Worm (Caenorhabditis elegans) whole organism, young adult: ENCODE measurements around the gene sra-35.
A peak's percentile ranks its signal among the peaks of the same experiment; 100 is the strongest.

Source experiments
- B0336.3 ChIP-seq: fragments of 200-800 bp; sonication (Bioruptor generic); IDR thresholded peaks from 2 replicates; pipeline ENCODE4 v1.3.6; 2022; ENCODE audit warnings: missing genetic modification characterization, missing compliant biosample characterization
- D2030.7 ChIP-seq: fragments of 200-800 bp; sonication (Bioruptor generic); IDR thresholded peaks from 2 replicates; pipeline ENCODE4 v1.3.6; 2022; ENCODE audit warnings: missing genetic modification reagents, missing genetic modification characterization, missing compliant biosample characterization
- F37B4.10 ChIP-seq: fragments of 200-800 bp; sonication (Bioruptor generic); IDR thresholded peaks from 2 replicates; pipeline ENCODE4 v1.3.6; 2022; ENCODE audit warnings: missing genetic modification characterization, missing compliant biosample characterization
- F39B2.1 ChIP-seq: fragments of 200-800 bp; sonication (Bioruptor generic); IDR thresholded peaks from 2 replicates; pipeline ENCODE4 v1.3.6; 2022; ENCODE audit warnings: missing genetic modification reagents, missing genetic modification characterization, missing compliant biosample characterization
- K12H6.12 ChIP-seq: fragments of 200-800 bp; sonication (Bioruptor generic); optimal IDR thresholded peaks from 2 replicates; lab custom pipeline; 2018; ENCODE audit warnings: mild to moderate bottlenecking, missing genetic modification characterization, missing compliant biosample characterization
- Y53F4B.3 ChIP-seq: fragments of 200-800 bp; sonication (Bioruptor generic); IDR thresholded peaks from 2 replicates; pipeline ENCODE4 v1.3.6; 2022; ENCODE audit warnings: missing genetic modification reagents, missing genetic modification characterization, missing compliant biosample characterization
- ZK185.1 ChIP-seq: sonication (generic microtip); optimal IDR thresholded peaks from 2 replicates; lab custom pipeline; 2016; ENCODE audit warnings: mild to moderate bottlenecking, missing genetic modification characterization, missing compliant biosample characterization; ENCODE audit not compliant: poor library complexity, severe bottlenecking
- akir-1 ChIP-seq: fragments of 200-800 bp; sonication (Bioruptor generic); optimal IDR thresholded peaks from 2 replicates; lab custom pipeline; 2018; ENCODE audit warnings: mild to moderate bottlenecking, missing genetic modification characterization, moderate library complexity, missing compliant biosample characterization
- aptf-3 ChIP-seq: fragments of 200-800 bp; sonication (Bioruptor generic); IDR thresholded peaks from 2 replicates; pipeline ENCODE4 v1.3.6; 2022; ENCODE audit warnings: missing genetic modification characterization, missing compliant biosample characterization
- athp-1 ChIP-seq: sonication (generic microtip); optimal IDR thresholded peaks from 2 replicates; lab custom pipeline; 2017; ENCODE audit warnings: mild to moderate bottlenecking, missing genetic modification characterization, missing compliant biosample characterization
- attf-6 ChIP-seq: fragments of 200-800 bp; sonication (Bioruptor generic); IDR thresholded peaks from 2 replicates; pipeline ENCODE4 v1.3.6; 2022; ENCODE audit warnings: missing genetic modification reagents, missing genetic modification characterization, missing compliant biosample characterization
- bed-2 ChIP-seq: fragments of 200-800 bp; sonication (Bioruptor generic); IDR thresholded peaks from 2 replicates; pipeline ENCODE4 v1.3.6; 2022; ENCODE audit warnings: missing genetic modification reagents, missing genetic modification characterization, missing compliant biosample characterization
- ccch-3 ChIP-seq: fragments of 200-800 bp; sonication (Bioruptor generic); optimal IDR thresholded peaks from 2 replicates; lab custom pipeline; 2018; ENCODE audit warnings: mild to moderate bottlenecking, missing genetic modification characterization, missing compliant biosample characterization
- ceh-100 ChIP-seq: fragments of 200-800 bp; sonication (Bioruptor generic); IDR thresholded peaks from 2 replicates; pipeline ENCODE4 v1.3.6; 2022; ENCODE audit warnings: missing genetic modification reagents, missing genetic modification characterization, missing compliant biosample characterization
- ceh-27 ChIP-seq: fragments of 200-800 bp; sonication (Bioruptor generic); optimal IDR thresholded peaks from 2 replicates; lab custom pipeline; 2018; ENCODE audit warnings: mild to moderate bottlenecking, missing genetic modification characterization, moderate library complexity, missing compliant biosample characterization
- ceh-91 ChIP-seq: fragments of 200-800 bp; sonication (Bioruptor generic); IDR thresholded peaks from 2 replicates; pipeline ENCODE4 v1.3.6; 2022; ENCODE audit warnings: missing genetic modification reagents, missing genetic modification characterization, missing compliant biosample characterization
- dpff-1 ChIP-seq: sonication (generic microtip); optimal IDR thresholded peaks from 2 replicates; lab custom pipeline; 2017; ENCODE audit warnings: mild to moderate bottlenecking, missing genetic modification characterization, missing compliant biosample characterization
- efl-1 ChIP-seq: fragments of 150-350 bp; optimal IDR thresholded peaks from 2 replicates; lab custom pipeline; 2014; ENCODE audit warnings: missing biosample characterization, missing genetic modification reagents, missing genetic modification characterization
- ekl-4 ChIP-seq: fragments of 200-800 bp; sonication (Bioruptor generic); IDR thresholded peaks from 2 replicates; pipeline ENCODE4 v1.3.6; 2022; ENCODE audit warnings: missing genetic modification reagents, missing genetic modification characterization, missing compliant biosample characterization
- gei-17 ChIP-seq: fragments of 200-800 bp; sonication (Bioruptor generic); optimal IDR thresholded peaks from 2 replicates; lab custom pipeline; 2018; ENCODE audit warnings: mild to moderate bottlenecking, missing genetic modification characterization, missing compliant biosample characterization
- him-1 ChIP-seq: sonication (generic microtip); optimal IDR thresholded peaks from 2 replicates; lab custom pipeline; 2016; ENCODE audit warnings: missing genotype, missing genetic modification reagents, missing genetic modification characterization, missing compliant biosample characterization
- hlh-12 ChIP-seq: sonication (generic microtip); optimal IDR thresholded peaks from 2 replicates; lab custom pipeline; 2016; ENCODE audit warnings: missing genetic modification characterization, missing compliant biosample characterization
- hmg-1.2 ChIP-seq: fragments of 200-800 bp; sonication (Bioruptor generic); IDR thresholded peaks from 2 replicates; pipeline ENCODE4 v1.3.6; 2022; ENCODE audit warnings: missing genetic modification reagents, missing genetic modification characterization, missing compliant biosample characterization
- hsf-1 ChIP-seq: fragments of 200-800 bp; sonication (Bioruptor generic); IDR thresholded peaks from 2 replicates; pipeline ENCODE4 v1.3.6; 2022; ENCODE audit warnings: missing genetic modification reagents, missing genetic modification characterization, missing compliant biosample characterization
- lag-1 ChIP-seq: fragments of 200-800 bp; sonication (Bioruptor generic); IDR thresholded peaks from 2 replicates; pipeline ENCODE4 v1.3.6; 2022; ENCODE audit warnings: missing genetic modification reagents, missing genetic modification characterization, missing compliant biosample characterization
- let-526 ChIP-seq: fragments of 200-800 bp; sonication (Bioruptor generic); IDR thresholded peaks from 2 replicates; pipeline ENCODE4 v1.3.6; 2022; ENCODE audit warnings: missing genetic modification reagents, missing genetic modification characterization, missing compliant biosample characterization
- lin-35 ChIP-seq, 3 experiments: fragments of 150-350 bp in 2 of 3; sonication (generic microtip) in 1 of 3; optimal IDR thresholded peaks; 2 replicates each; lab custom pipeline; 2014 to 2018; ENCODE audit warnings: missing biosample characterization in 3 of 3, missing genetic modification characterization in 3 of 3, missing genetic modification reagents in 3 of 3
- lin-40 ChIP-seq: sonication (generic microtip); optimal IDR thresholded peaks from 2 replicates; lab custom pipeline; 2016; ENCODE audit warnings: missing genetic modification characterization, mild to moderate bottlenecking, missing compliant biosample characterization, missing genotype, missing genetic modification reagents
- madf-6 ChIP-seq: fragments of 200-800 bp; sonication (Bioruptor generic); IDR thresholded peaks from 2 replicates; pipeline ENCODE4 v1.3.6; 2022; ENCODE audit warnings: missing genetic modification reagents, missing genetic modification characterization, missing compliant biosample characterization
- madf-8 ChIP-seq: fragments of 200-800 bp; sonication (Bioruptor generic); conservative IDR thresholded peaks from 2 replicates; pipeline ENCODE4 v1.3.6; 2022; ENCODE audit warnings: missing genetic modification reagents, missing genetic modification characterization, missing compliant biosample characterization
- mes-4 ChIP-seq: sonication (generic microtip); optimal IDR thresholded peaks from 2 replicates; lab custom pipeline; 2016; ENCODE audit warnings: missing genotype, missing genetic modification characterization, missing compliant biosample characterization
- mxl-1 ChIP-seq: sonication (generic microtip); optimal IDR thresholded peaks from 2 replicates; lab custom pipeline; 2016; ENCODE audit warnings: missing genetic modification characterization, missing compliant biosample characterization
- nfya-2 ChIP-seq: fragments of 200-800 bp; sonication (Bioruptor generic); IDR thresholded peaks from 2 replicates; pipeline ENCODE4 v1.3.6; 2022; ENCODE audit warnings: missing genetic modification reagents, missing genetic modification characterization, missing compliant biosample characterization
- nhr-80 ChIP-seq: sonication (generic microtip); optimal IDR thresholded peaks from 2 replicates; lab custom pipeline; 2016; ENCODE audit warnings: missing genetic modification characterization, missing compliant biosample characterization
- nhr-90 ChIP-seq: sonication (generic microtip); optimal IDR thresholded peaks from 2 replicates; lab custom pipeline; 2016; ENCODE audit warnings: missing genotype, mild to moderate bottlenecking, missing genetic modification characterization, missing compliant biosample characterization
- pha-4 ChIP-seq: fragments of 150-350 bp; sonication (generic microtip); optimal IDR thresholded peaks from 2 replicates; lab custom pipeline; 2014; ENCODE audit warnings: missing biosample characterization, missing genetic modification reagents, missing genetic modification characterization
- rec-8 ChIP-seq, 2 experiments: sonication (generic microtip); optimal IDR thresholded peaks; 2 replicates each; lab custom pipeline; 2016; ENCODE audit warnings: mild to moderate bottlenecking in 2 of 2, missing genetic modification characterization in 2 of 2, missing genetic modification reagents in 2 of 2, missing genotype in 2 of 2, missing biosample characterization in 1 of 2, missing compliant biosample characterization in 1 of 2, moderate library complexity in 1 of 2
- repo-1 ChIP-seq: sonication (generic microtip); optimal IDR thresholded peaks from 2 replicates; lab custom pipeline; 2017; ENCODE audit warnings: mild to moderate bottlenecking, missing genetic modification characterization, missing compliant biosample characterization
- sdz-38 ChIP-seq: sonication (generic microtip); optimal IDR thresholded peaks from 2 replicates; lab custom pipeline; 2016; ENCODE audit warnings: missing genotype, missing genetic modification characterization, missing compliant biosample characterization
- somi-1 ChIP-seq: fragments of 200-800 bp; sonication (Bioruptor generic); optimal IDR thresholded peaks from 2 replicates; lab custom pipeline; 2018; ENCODE audit warnings: mild to moderate bottlenecking, missing genetic modification characterization, missing compliant biosample characterization
- tlf-1 ChIP-seq: fragments of 200-800 bp; sonication (Bioruptor generic); optimal IDR thresholded peaks from 2 replicates; lab custom pipeline; 2018; ENCODE audit warnings: mild to moderate bottlenecking, missing genetic modification characterization, missing compliant biosample characterization
- unc-130 ChIP-seq: sonication (generic microtip); optimal IDR thresholded peaks from 2 replicates; lab custom pipeline; 2016; ENCODE audit warnings: missing genetic modification reagents, missing genetic modification characterization, missing compliant biosample characterization
- unc-62 ChIP-seq: fragments of 150-350 bp; optimal IDR thresholded peaks from 2 replicates; lab custom pipeline; 2014; ENCODE audit warnings: missing biosample characterization, missing genetic modification reagents, missing genetic modification characterization
- xnd-1 ChIP-seq: sonication (generic microtip); optimal IDR thresholded peaks from 2 replicates; lab custom pipeline; 2016; ENCODE audit warnings: missing genotype, missing genetic modification reagents, missing genetic modification characterization, missing compliant biosample characterization
- zfh-2 ChIP-seq: fragments of 200-800 bp; sonication (Bioruptor generic); conservative IDR thresholded peaks from 2 replicates; pipeline ENCODE4 v1.3.6; 2022; ENCODE audit warnings: missing genetic modification reagents, missing genetic modification characterization, missing compliant biosample characterization

The sra-35 gene

ce11 chrII:4531880-4532279 lies 4.2 kb upstream of the sra-35 start, which contains the start of gene sra-32:
Gene sra-32 (minus strand): TSS chrII:4531980.
- TF ChIP-seq athp-1 (no peak), bed-2 (GFP tag; lab: Robert Waterston, UW) (no peak), B0336.3 (no peak), ekl-4 (GFP tag; lab: Robert Waterston, UW) (no peak), ceh-91 (no peak), lag-1 (GFP tag; lab: Robert Waterston, UW) (no peak), hsf-1 (GFP tag; lab: Robert Waterston, UW) (no peak), hlh-12 (tag; lab: Kevin White, UChicago) (no peak), pha-4 (no peak), F37B4.10 (GFP tag; lab: Robert Waterston, UW) (no peak), hmg-1.2 (GFP tag; lab: Robert Waterston, UW) (no peak), let-526 (GFP tag; lab: Robert Waterston, UW) (no peak), unc-62 (no peak), akir-1 (GFP tag; lab: Kevin White, UChicago) (no peak), repo-1 (tag; lab: Kevin White, UChicago) (no peak), sdz-38 (tag; lab: Kevin White, UChicago) (no peak)

- no peak for TF ChIP-seq F39B2.1 (GFP tag; lab: Robert Waterston, UW)
- no peak for TF ChIP-seq attf-6 (GFP tag; lab: Robert Waterston, UW)
- TF ChIP-seq mes-4 (tag; lab: Kevin White, UChicago), result no peak
- no peak for TF ChIP-seq sdz-38 (tag; lab: Kevin White, UChicago)
- no peak for TF ChIP-seq rec-8 (tag; optimal IDR thresholded peaks at IDR 0.05; lab: Kevin White, UChicago)
- TF ChIP-seq ceh-27, result no peak
- TF ChIP-seq zfh-2 (GFP tag; lab: Robert Waterston, UW), result no peak
- no peak for TF ChIP-seq ZK185.1 (tag; lab: Kevin White, UChicago)
- TF ChIP-seq nfya-2, result no peak
- no peak for TF ChIP-seq unc-130 (GFP tag; lab: Kevin White, UChicago)
- no peak for TF ChIP-seq ceh-100 (GFP tag; lab: Robert Waterston, UW)
- TF ChIP-seq ccch-3, result no peak
- no peak for TF ChIP-seq aptf-3 (GFP tag; lab: Robert Waterston, UW)
- no peak for TF ChIP-seq lin-35 (GFP tag; optimal IDR thresholded peaks at IDR 0.05; lab: Kevin White, UChicago)
- TF ChIP-seq athp-1, result no peak
- TF ChIP-seq Y53F4B.3, result no peak
- no peak for TF ChIP-seq nhr-90 (tag; lab: Kevin White, UChicago)
- no peak for TF ChIP-seq lin-40 (tag; lab: Kevin White, UChicago)
- TF ChIP-seq hmg-1.2 (GFP tag; lab: Robert Waterston, UW), result no peak
- TF ChIP-seq mxl-1 (tag; lab: Kevin White, UChicago), result no peak
- TF ChIP-seq him-1, result no peak
- no peak for TF ChIP-seq D2030.7 (GFP tag; lab: Robert Waterston, UW)
- no peak for TF ChIP-seq K12H6.12
- TF ChIP-seq hlh-12 (tag; lab: Kevin White, UChicago), result no peak
- no peak for TF ChIP-seq gei-17
- TF ChIP-seq efl-1 (GFP tag; lab: Kevin White, UChicago), result peak; percentile 59
- no peak for TF ChIP-seq somi-1 (GFP tag; lab: Kevin White, UChicago)
- TF ChIP-seq tlf-1 (GFP tag; lab: Kevin White, UChicago), result no peak
- TF ChIP-seq let-526 (GFP tag; lab: Robert Waterston, UW), result no peak
- TF ChIP-seq madf-6, result peak; percentile 81
- TF ChIP-seq dpff-1, result no peak
- TF ChIP-seq xnd-1, result peak; percentile 41
- TF ChIP-seq ceh-91, result 0 out of 2 replicates have a peak, but pooled peaks have one; percentile 11
- peak; percentile 62 for TF ChIP-seq madf-8 (GFP tag; lab: Robert Waterston, UW)
- no peak for TF ChIP-seq nhr-80 (tag; lab: Kevin White, UChicago)
- no peak for TF ChIP-seq lag-1 (GFP tag; lab: Robert Waterston, UW)
These were observed 2.5 kb downstream of the sra-35 start for ce11 chrII:4525185-4525584.
